Fruit fly (Drosophila melanogaster): Measurements from ENCODE around the gene CG13358.

CG13358 gene

dm6 chrX:796397-796989 is 8.2 kb downstream of the CG13358 start (continued):
- TF ChIP-seq Dbx (GFP tag; IDR thresholded peaks at IDR 0.05) (no peak), CG7963 (GFP tag; IDR thresholded peaks at IDR 0.05; ENCODE audit: partially characterized antibody) (peak; percentile 92), fru (optimal IDR thresholded peaks at IDR 0.05) (no peak), CG9797 (GFP tag; optimal IDR thresholded peaks at IDR 0.05) (no peak), CG4328 (GFP tag; optimal IDR thresholded peaks at IDR 0.05) (no peak), Hand (GFP tag; optimal IDR thresholded peaks at IDR 0.05) (no peak), scrt (GFP tag; optimal IDR thresholded peaks at IDR 0.05) (no peak), TFAM (GFP tag; optimal IDR thresholded peaks at IDR 0.05) (no peak), CG5953 (GFP tag; IDR thresholded peaks at IDR 0.05) (no peak), ap (GFP tag; IDR thresholded peaks at IDR 0.05) (no peak), CG11247 (GFP tag; IDR thresholded peaks at IDR 0.05) (no peak), z (GFP tag; IDR thresholded peaks at IDR 0.05) (no peak), CG1832 (GFP tag; optimal IDR thresholded peaks at IDR 0.05) (no peak), pum (GFP tag; optimal IDR thresholded peaks at IDR 0.05) (no peak), grn (GFP tag; optimal IDR thresholded peaks at IDR 0.05) (no peak), luna (GFP tag; optimal IDR thresholded peaks at IDR 0.05) (no peak), CG9609 (GFP tag; optimal IDR thresholded peaks at IDR 0.05) (no peak), HLH54F (GFP tag; optimal IDR thresholded peaks at IDR 0.05) (peak; percentile 21), Oli (tag; optimal IDR thresholded peaks at IDR 0.05) (no peak), CG8388 (GFP tag; optimal IDR thresholded peaks at IDR 0.05) (no peak), mam (GFP tag; optimal IDR thresholded peaks at IDR 0.05) (no peak), pb (GFP tag; optimal IDR thresholded peaks at IDR 0.05) (no peak), Fer2 (tag; optimal IDR thresholded peaks at IDR 0.05) (no peak), Camta (GFP tag; optimal IDR thresholded peaks at IDR 0.05) (no peak), CG34224 (GFP tag; IDR thresholded peaks at IDR 0.05; ENCODE audit: partially characterized antibody) (peak; percentile 98), CG4617 (GFP tag; optimal IDR thresholded peaks at IDR 0.05; ENCODE audit: borderline replicate concordance) (no peak), CG3838 (GFP tag; optimal IDR thresholded peaks at IDR 0.05) (no peak), CG15011 (GFP tag; optimal IDR thresholded peaks at IDR 0.05) (no peak), ab (GFP tag; optimal IDR thresholded peaks at IDR 0.05) (no peak), CG1024 (GFP tag; IDR thresholded peaks at IDR 0.05) (no peak), CG13123 (GFP tag; optimal IDR thresholded peaks at IDR 0.05) (no peak), Hr51 (GFP tag; optimal IDR thresholded peaks at IDR 0.05) (no peak), CG12744 (GFP tag; optimal IDR thresholded peaks at IDR 0.05) (no peak), CG3065 (GFP tag; optimal IDR thresholded peaks at IDR 0.05) (no peak), GATAe (GFP tag; conservative IDR thresholded peaks at IDR 0.05) (no peak), usp (GFP tag; optimal IDR thresholded peaks at IDR 0.05) (no peak), Nf-YB (GFP tag; optimal IDR thresholded peaks at IDR 0.05) (peak; percentile 98), bsh (GFP tag; optimal IDR thresholded peaks at IDR 0.05) (peak in 1 of 2 experiments; percentile 1), CG12299 (tag; optimal IDR thresholded peaks at IDR 0.05) (no peak), Stat92E (GFP tag; optimal IDR thresholded peaks at IDR 0.05) (peak in 1 of 3 experiments; percentile 86), pita (GFP tag; optimal IDR thresholded peaks at IDR 0.05) (no peak), gsb-n (tag; optimal IDR thresholded peaks at IDR 0.05) (peak; percentile 21), Meics (GFP tag; optimal IDR thresholded peaks at IDR 0.05) (peak; percentile 17), CG16779 (GFP tag; IDR thresholded peaks at IDR 0.05) (no peak), Med (GFP tag) (peak; percentile 85), Optix (GFP tag; IDR thresholded peaks at IDR 0.05) (no peak), CG8281 (tag; optimal IDR thresholded peaks at IDR 0.05) (no peak), tgo (GFP tag; IDR thresholded peaks at IDR 0.05) (no peak), lab (GFP tag; optimal IDR thresholded peaks at IDR 0.05) (no peak), CG11695 (GFP tag; IDR thresholded peaks at IDR 0.05) (no peak), Tbp (GFP tag; optimal IDR thresholded peaks at IDR 0.05) (no peak)

Measured in whole organism, embryonic.